Fruit fly (Drosophila melanogaster) whole organism, prepupa: ENCODE measurements around the gene p38b.

ENCODE experiments used
- Blimp-1 ChIP-seq: fragments of 200-800 bp; sonication (Bioruptor generic); optimal IDR thresholded peaks from 3 replicates; lab custom pipeline; 2017; ENCODE audit warnings: missing biosample characterization, missing genetic modification characterization, mild to moderate bottlenecking, moderate library complexity, missing genetic modification reagents
- CG10669 ChIP-seq: fragments of 200-800 bp; sonication (Bioruptor generic); optimal IDR thresholded peaks from 3 replicates; lab custom pipeline; 2018; ENCODE audit warnings: missing biosample characterization, mild to moderate bottlenecking, missing genetic modification characterization, moderate library complexity
- CG11294 ChIP-seq: fragments of 200-800 bp; sonication (Bioruptor generic); IDR thresholded peaks from 2 replicates; pipeline ENCODE4 v1.3.6; 2022; ENCODE audit warnings: missing biosample characterization, missing genetic modification characterization
- CG11902 ChIP-seq: fragments of 200-800 bp; sonication (Bioruptor generic); optimal IDR thresholded peaks from 3 replicates; lab custom pipeline; 2016; ENCODE audit warnings: missing biosample characterization, missing genetic modification characterization
- CG1621 ChIP-seq: fragments of 200-800 bp; sonication (Bioruptor generic); optimal IDR thresholded peaks from 3 replicates; lab custom pipeline; 2018; ENCODE audit warnings: missing biosample characterization, mild to moderate bottlenecking, missing genetic modification characterization
- CG16779 ChIP-seq: fragments of 200-800 bp; sonication (Bioruptor generic); optimal IDR thresholded peaks from 3 replicates; lab custom pipeline; 2017; ENCODE audit warnings: missing biosample characterization, mild to moderate bottlenecking, missing genetic modification characterization
- CG32006 ChIP-seq: fragments of 200-800 bp; sonication (Bioruptor generic); optimal IDR thresholded peaks from 3 replicates; lab custom pipeline; 2017; ENCODE audit warnings: missing biosample characterization, mild to moderate bottlenecking, missing genetic modification characterization
- CG34406 ChIP-seq: fragments of 200-800 bp; sonication (Bioruptor generic); optimal IDR thresholded peaks from 3 replicates; lab custom pipeline; 2016; ENCODE audit warnings: missing biosample characterization, missing genetic modification characterization
- CG3919 ChIP-seq: fragments of 200-800 bp; sonication (Bioruptor generic); optimal IDR thresholded peaks from 3 replicates; lab custom pipeline; 2016; ENCODE audit warnings: missing biosample characterization, missing genetic modification characterization
- CG4318 ChIP-seq: fragments of 200-800 bp; sonication (Bioruptor generic); optimal IDR thresholded peaks from 3 replicates; lab custom pipeline; 2017; ENCODE audit warnings: missing biosample characterization, mild to moderate bottlenecking, missing genetic modification characterization
- CG6163 ChIP-seq: fragments of 200-800 bp; sonication (Bioruptor generic); IDR thresholded peaks from 3 replicates; pipeline ENCODE4 v1.3.6; 2022; ENCODE audit warnings: missing biosample characterization, missing genetic modification characterization
- CG6276 ChIP-seq: fragments of 200-800 bp; sonication (Bioruptor generic); optimal IDR thresholded peaks from 2 replicates; lab custom pipeline; 2017; ENCODE audit warnings: missing biosample characterization, mild to moderate bottlenecking, missing genetic modification characterization
- CG6808 ChIP-seq: fragments of 200-800 bp; sonication (Bioruptor generic); optimal IDR thresholded peaks from 3 replicates; lab custom pipeline; 2017; ENCODE audit warnings: missing biosample characterization, missing genetic modification characterization, mild to moderate bottlenecking, moderate library complexity, missing genetic modification reagents
- CG6854 ChIP-seq: fragments of 200-800 bp; sonication (Bioruptor generic); optimal IDR thresholded peaks from 2 replicates; lab custom pipeline; 2017; ENCODE audit warnings: missing biosample characterization, mild to moderate bottlenecking, missing genetic modification characterization
- CG7368 ChIP-seq: fragments of 200-800 bp; sonication (Bioruptor generic); optimal IDR thresholded peaks from 3 replicates; lab custom pipeline; 2016; ENCODE audit warnings: missing biosample characterization, missing genetic modification characterization
- CG8119 ChIP-seq: fragments of 200-800 bp; sonication (Bioruptor generic); IDR thresholded peaks from 3 replicates; pipeline ENCODE4 v1.3.6; 2022; ENCODE audit warnings: missing biosample characterization, missing genetic modification characterization
- CG8319 ChIP-seq: fragments of 200-800 bp; sonication (Bioruptor generic); optimal IDR thresholded peaks from 3 replicates; lab custom pipeline; 2016; ENCODE audit warnings: missing biosample characterization, missing genetic modification characterization
- CG8632 ChIP-seq: fragments of 200-800 bp; sonication (Bioruptor generic); optimal IDR thresholded peaks from 3 replicates; lab custom pipeline; 2016; ENCODE audit warnings: missing biosample characterization, missing genetic modification characterization
- Eip75B ChIP-seq: fragments of 200-800 bp; sonication (Bioruptor generic); optimal IDR thresholded peaks from 3 replicates; lab custom pipeline; 2016; ENCODE audit warnings: missing biosample characterization, missing genetic modification characterization
- Eip78C ChIP-seq: fragments of 200-800 bp; sonication (Bioruptor generic); peaks from one replicate; lab custom pipeline; 2016; ENCODE audit warnings: missing biosample characterization, missing genetic modification characterization
- Eip93F ChIP-seq: fragments of 200-800 bp; sonication (Bioruptor generic); optimal IDR thresholded peaks from 2 replicates; lab custom pipeline; 2016; ENCODE audit warnings: missing biosample characterization, mild to moderate bottlenecking, missing genetic modification characterization
- Ets21C ChIP-seq: fragments of 200-800 bp; sonication (Bioruptor generic); optimal IDR thresholded peaks from 3 replicates; lab custom pipeline; 2016; ENCODE audit warnings: missing biosample characterization, missing genetic modification characterization
- Ets96B ChIP-seq: fragments of 200-800 bp; optimal IDR thresholded peaks from 2 replicates; lab custom pipeline; 2019; ENCODE audit warnings: missing biosample characterization, mild to moderate bottlenecking, missing genetic modification characterization, moderate library complexity
- Gug ChIP-seq: fragments of 200-800 bp; sonication (Bioruptor generic); IDR thresholded peaks from 2 replicates; pipeline ENCODE4 v1.3.6; 2022; ENCODE audit warnings: missing biosample characterization, missing genetic modification characterization
- Hr38 ChIP-seq: sonication (Bioruptor generic); optimal IDR thresholded peaks from 2 replicates; lab custom pipeline; 2016; ENCODE audit warnings: missing biosample characterization, missing genetic modification characterization
- Hr39 ChIP-seq: fragments of 200-800 bp; sonication (Bioruptor generic); optimal IDR thresholded peaks from 2 replicates; lab custom pipeline; 2016; ENCODE audit warnings: missing biosample characterization, missing genetic modification characterization
- Hr4 ChIP-seq: fragments of 200-800 bp; sonication (Bioruptor generic); optimal IDR thresholded peaks from 3 replicates; lab custom pipeline; 2016; ENCODE audit warnings: missing biosample characterization, missing genetic modification characterization
- Lpt ChIP-seq: fragments of 200-800 bp; sonication (Bioruptor generic); optimal IDR thresholded peaks from 3 replicates; lab custom pipeline; 2016; ENCODE audit warnings: missing biosample characterization, missing genetic modification characterization
- OdsH ChIP-seq: fragments of 200-800 bp; sonication (Bioruptor generic); optimal IDR thresholded peaks from 3 replicates; lab custom pipeline; 2016; ENCODE audit warnings: missing biosample characterization, missing genetic modification characterization
- Smox ChIP-seq: fragments of 200-800 bp; sonication (Bioruptor generic); optimal IDR thresholded peaks from 3 replicates; lab custom pipeline; 2016; ENCODE audit warnings: missing biosample characterization, missing genetic modification characterization
- Sox102F ChIP-seq: fragments of 200-800 bp; sonication (Bioruptor generic); optimal IDR thresholded peaks from 2 replicates; lab custom pipeline; 2016; ENCODE audit warnings: missing biosample characterization, mild to moderate bottlenecking, missing genetic modification characterization
- Sox14 ChIP-seq: fragments of 200-800 bp; sonication (Bioruptor generic); optimal IDR thresholded peaks from 3 replicates; lab custom pipeline; 2016; ENCODE audit warnings: missing biosample characterization, missing genetic modification characterization
- Sox15 ChIP-seq: fragments of 200-800 bp; sonication (Bioruptor generic); optimal IDR thresholded peaks from 3 replicates; lab custom pipeline; 2016; ENCODE audit warnings: missing biosample characterization, missing genetic modification characterization
- achi ChIP-seq: fragments of 200-800 bp; sonication (Bioruptor generic); optimal IDR thresholded peaks from 3 replicates; lab custom pipeline; 2016; ENCODE audit warnings: missing biosample characterization, missing genetic modification characterization
- acj6 ChIP-seq: fragments of 200-800 bp; sonication (Bioruptor generic); optimal IDR thresholded peaks from 3 replicates; lab custom pipeline; 2016; ENCODE audit warnings: missing biosample characterization, missing genetic modification characterization
- dsx ChIP-seq: fragments of 200-800 bp; optimal IDR thresholded peaks from 3 replicates; lab custom pipeline; 2019; ENCODE audit warnings: missing biosample characterization, mild to moderate bottlenecking, missing genetic modification characterization, moderate library complexity; ENCODE audit not compliant: poor library complexity, severe bottlenecking
- eg ChIP-seq: fragments of 200-800 bp; sonication (Bioruptor generic); IDR thresholded peaks from 3 replicates; pipeline ENCODE4 v1.3.6; 2022; ENCODE audit warnings: missing biosample characterization, missing genetic modification characterization
- esn ChIP-seq: fragments of 200-800 bp; sonication (Bioruptor generic); optimal IDR thresholded peaks from 2 replicates; lab custom pipeline; 2016; ENCODE audit warnings: missing biosample characterization, mild to moderate bottlenecking, missing genetic modification characterization, moderate library complexity
- fd59A ChIP-seq: fragments of 200-800 bp; sonication (Bioruptor generic); optimal IDR thresholded peaks from 2 replicates; lab custom pipeline; 2017; ENCODE audit warnings: missing biosample characterization, mild to moderate bottlenecking, missing genetic modification characterization, missing genetic modification reagents
- fd85E ChIP-seq: fragments of 200-800 bp; sonication (Bioruptor generic); optimal IDR thresholded peaks from 3 replicates; lab custom pipeline; 2016; ENCODE audit warnings: missing biosample characterization, missing genetic modification characterization
- fkh ChIP-seq: fragments of 200-800 bp; sonication (Bioruptor generic); optimal IDR thresholded peaks from 3 replicates; lab custom pipeline; 2017; ENCODE audit warnings: missing biosample characterization, mild to moderate bottlenecking, missing genetic modification characterization, moderate library complexity
- lz ChIP-seq: fragments of 200-800 bp; sonication (Bioruptor generic); optimal IDR thresholded peaks from 3 replicates; lab custom pipeline; 2016; ENCODE audit warnings: missing biosample characterization, missing genetic modification characterization
- pdm3 ChIP-seq: fragments of 200-800 bp; sonication (Bioruptor generic); optimal IDR thresholded peaks from 3 replicates; lab custom pipeline; 2016; ENCODE audit warnings: missing biosample characterization, missing genetic modification characterization
- spab ChIP-seq: fragments of 200-800 bp; sonication (Bioruptor generic); optimal IDR thresholded peaks from 2 replicates; lab custom pipeline; 2017; ENCODE audit warnings: missing biosample characterization, mild to moderate bottlenecking, missing genetic modification characterization, missing genetic modification reagents
- ss ChIP-seq, 2 experiments: fragments of 200-800 bp; sonication (Bioruptor generic); optimal IDR thresholded peaks; 2 replicates in 1 of 2; 3 replicates in 1 of 2; lab custom pipeline; 2017 to 2018; ENCODE audit warnings: mild to moderate bottlenecking in 2 of 2, missing biosample characterization in 2 of 2, missing genetic modification characterization in 2 of 2, moderate library complexity in 1 of 2
- svp ChIP-seq: fragments of 200-800 bp; sonication (Bioruptor generic); peaks from one replicate; lab custom pipeline; 2016; ENCODE audit warnings: missing biosample characterization, missing genetic modification characterization
- topi ChIP-seq: fragments of 200-800 bp; sonication (Bioruptor generic); optimal IDR thresholded peaks from 3 replicates; lab custom pipeline; 2016; ENCODE audit warnings: missing biosample characterization, missing genetic modification characterization

p38b gene

DNA sequence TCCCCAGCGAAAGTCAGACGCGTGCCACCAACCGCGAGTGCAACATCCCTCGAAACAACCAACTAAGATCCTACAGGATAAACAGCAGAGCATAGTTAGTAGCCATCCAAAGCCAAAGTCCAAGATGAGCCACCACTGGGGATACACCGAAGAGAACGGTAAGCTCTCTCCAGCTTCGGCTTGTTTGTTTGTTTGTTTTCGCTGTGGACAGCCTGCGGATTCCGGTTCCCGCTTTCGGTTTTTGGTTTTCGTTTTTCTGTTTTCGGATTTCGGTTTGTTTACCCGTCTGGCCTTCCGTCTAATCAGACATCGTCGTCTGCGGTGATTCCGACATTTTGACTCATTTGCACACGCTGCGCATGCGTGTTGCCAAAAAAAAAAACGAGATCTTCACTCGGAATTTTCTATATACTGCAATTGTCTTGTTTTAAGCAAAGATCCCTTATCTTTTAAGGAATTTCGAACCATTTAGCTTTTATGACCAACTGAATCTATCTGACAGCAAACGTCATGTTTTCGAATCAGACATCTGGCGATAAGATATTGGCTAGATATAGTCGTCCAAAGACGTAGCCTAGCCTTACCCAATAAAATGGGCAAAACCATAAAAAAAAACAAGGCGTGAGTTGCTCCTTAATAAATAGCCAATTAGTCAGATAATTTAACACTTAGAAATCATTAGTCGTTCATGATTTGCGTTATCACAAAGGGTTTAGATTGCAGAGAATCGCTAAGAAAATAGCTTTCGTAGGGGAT is 23.5 kb downstream of the p38b start (continued):
- TF ChIP-seq Lpt (GFP tag; lab: Kevin White, UChicago) (no peak), achi (GFP tag; lab: Kevin White, UChicago) (no peak), Eip93F (GFP tag; lab: Kevin White, UChicago) (no peak), eg (peak; percentile 9; the same call in 1 of the 3 replicates), fkh (peak; percentile 28), CG3919 (GFP tag; lab: Kevin White, UChicago) (no peak), CG7368 (no peak), ss (GFP tag; optimal IDR thresholded peaks at IDR 0.05; lab: Kevin White, UChicago) (peak in 1 of 2 experiments; percentile 16), Eip75B (GFP tag; lab: Kevin White, UChicago) (no peak), Eip78C (GFP tag; lab: Kevin White, UChicago) (peak; percentile 53), esn (GFP tag; lab: Kevin White, UChicago) (no peak), CG34406 (GFP tag; lab: Kevin White, UChicago) (no peak), CG10669 (GFP tag; lab: Kevin White, UChicago) (no peak), Hr39 (GFP tag; lab: Kevin White, UChicago) (no peak), svp (GFP tag; lab: Kevin White, UChicago) (no peak), CG4318 (GFP tag; lab: Kevin White, UChicago) (no peak), spab (GFP tag; lab: Kevin White, UChicago) (no peak), Ets21C (no peak)

DNA sequence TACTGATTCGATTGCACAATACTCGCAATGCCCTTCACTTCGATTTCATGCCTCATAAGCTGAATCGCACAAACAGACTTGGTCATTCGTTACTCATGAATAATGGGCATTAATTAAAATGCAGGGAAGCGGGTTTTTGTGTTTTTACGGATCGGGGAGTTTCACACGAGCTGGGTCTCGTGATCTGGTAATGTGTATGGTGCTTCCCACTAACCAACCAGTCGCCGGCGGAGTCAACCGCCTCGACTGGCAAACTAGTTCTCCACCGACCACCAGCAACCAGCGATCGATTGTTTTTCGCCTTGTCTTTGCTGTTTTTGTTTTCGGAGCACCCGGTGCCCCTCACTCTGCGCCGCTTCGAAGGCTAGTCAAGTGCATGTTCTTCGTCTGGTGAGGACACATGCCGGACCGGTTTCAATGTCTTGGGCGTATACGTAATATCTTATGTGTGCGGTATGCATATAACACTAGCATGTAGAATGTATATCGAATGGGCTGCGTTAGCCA is 24.1 kb downstream of the p38b start:
- no peak for TF ChIP-seq acj6
- peak; percentile 13 for TF ChIP-seq achi (GFP tag; lab: Kevin White, UChicago)
- no peak for TF ChIP-seq lz (GFP tag; lab: Kevin White, UChicago)
- TF ChIP-seq CG6854 (GFP tag; lab: Kevin White, UChicago): no peak
- TF ChIP-seq Hr4 (GFP tag; lab: Kevin White, UChicago): no peak
- TF ChIP-seq Sox15 (GFP tag; lab: Kevin White, UChicago): no peak
- no peak for TF ChIP-seq Eip75B (GFP tag; lab: Kevin White, UChicago)
- no peak for TF ChIP-seq Gug (GFP tag; lab: Robert Waterston, UW)
- no peak for TF ChIP-seq Sox14 (GFP tag; lab: Kevin White, UChicago)
- no peak for TF ChIP-seq fd59A (GFP tag; lab: Kevin White, UChicago)
- peak; percentile 71 for TF ChIP-seq CG1621 (tag; lab: Kevin White, UChicago)
- no peak for TF ChIP-seq CG32006 (GFP tag; lab: Kevin White, UChicago)
- TF ChIP-seq CG6276 (GFP tag; lab: Kevin White, UChicago): no peak
- TF ChIP-seq Eip78C (GFP tag; lab: Kevin White, UChicago): peak; percentile 53
- peak; percentile 80 for TF ChIP-seq svp (GFP tag; lab: Kevin White, UChicago)
- TF ChIP-seq OdsH (GFP tag; lab: Kevin White, UChicago): no peak
- peak; percentile 21 for TF ChIP-seq CG6808 (GFP tag; lab: Kevin White, UChicago)
- TF ChIP-seq CG16779 (tag; lab: Kevin White, UChicago): no peak
- TF ChIP-seq CG3919 (GFP tag; lab: Kevin White, UChicago): no peak
- TF ChIP-seq pdm3 (GFP tag; lab: Kevin White, UChicago): no peak
- no peak for TF ChIP-seq CG7368
- no peak for TF ChIP-seq CG4318 (GFP tag; lab: Kevin White, UChicago)
- TF ChIP-seq Smox (GFP tag; lab: Kevin White, UChicago): no peak
- no peak for TF ChIP-seq topi (GFP tag; lab: Kevin White, UChicago)
- TF ChIP-seq CG6163 (GFP tag; lab: Robert Waterston, UW): no peak
- TF ChIP-seq CG11902 (GFP tag; lab: Kevin White, UChicago): no peak
- no peak for TF ChIP-seq CG8119 (GFP tag; lab: Robert Waterston, UW)
- no peak for TF ChIP-seq Sox102F
- no peak for TF ChIP-seq CG34406 (GFP tag; lab: Kevin White, UChicago)
- no peak for TF ChIP-seq CG8632
- TF ChIP-seq ss (GFP tag; optimal IDR thresholded peaks at IDR 0.05; lab: Kevin White, UChicago): peak; percentile 44 to 75
- peak; percentile 42; the same call in 1 of the 3 replicates for TF ChIP-seq eg
- TF ChIP-seq Eip93F (GFP tag; lab: Kevin White, UChicago): no peak
- TF ChIP-seq CG11294 (GFP tag; lab: Robert Waterston, UW): no peak
- no peak for TF ChIP-seq Blimp-1
- no peak for TF ChIP-seq CG8319
- no peak for TF ChIP-seq fd85E (GFP tag; lab: Kevin White, UChicago)
- TF ChIP-seq dsx (GFP tag; lab: Kevin White, UChicago): peak; percentile 20
- TF ChIP-seq spab (GFP tag; lab: Kevin White, UChicago): no peak
- no peak for TF ChIP-seq Ets96B (tag; lab: Kevin White, UChicago)
- TF ChIP-seq Hr38: no peak
